Fruit fly (Drosophila melanogaster) whole organism, pupa: ENCODE data around the gene PTPMT1.

ENCODE experiments used
- CG10348 ChIP-seq: fragments of 200-800 bp; sonication (Bioruptor generic); IDR thresholded peaks from 2 replicates; pipeline ENCODE4 v1.3.6; 2022; ENCODE audit warnings: missing biosample characterization, missing genetic modification characterization
- CG12605 ChIP-seq: fragments of 200-800 bp; sonication (Bioruptor generic); IDR thresholded peaks from 2 replicates; pipeline ENCODE4 v1.3.6; 2022; ENCODE audit warnings: missing biosample characterization, missing genetic modification characterization
- CG13204 ChIP-seq: fragments of 200-800 bp; sonication (Bioruptor generic); optimal IDR thresholded peaks from 2 replicates; lab custom pipeline; 2018; ENCODE audit warnings: missing biosample characterization, mild to moderate bottlenecking, missing genetic modification characterization, moderate library complexity
- CG14655 ChIP-seq: fragments of 200-800 bp; sonication (Bioruptor generic); optimal IDR thresholded peaks from 3 replicates; lab custom pipeline; 2017; ENCODE audit warnings: mild to moderate bottlenecking, missing biosample characterization, missing genetic modification reagents, missing genetic modification characterization
- CG15710 ChIP-seq: fragments of 200-800 bp; sonication (Bioruptor generic); optimal IDR thresholded peaks from 2 replicates; lab custom pipeline; 2018; ENCODE audit warnings: missing biosample characterization, mild to moderate bottlenecking, missing genetic modification characterization, moderate library complexity
- CG17806 ChIP-seq: fragments of 200-800 bp; sonication (Bioruptor generic); optimal IDR thresholded peaks from 2 replicates; lab custom pipeline; 2018; ENCODE audit warnings: missing biosample characterization, mild to moderate bottlenecking, missing genetic modification characterization, moderate library complexity
- CG32121 ChIP-seq: fragments of 200-800 bp; sonication (Bioruptor generic); IDR thresholded peaks from 2 replicates; pipeline ENCODE4 v1.3.6; 2022; ENCODE audit warnings: missing biosample characterization, missing genetic modification characterization
- CG34367 ChIP-seq: fragments of 200-800 bp; sonication (Bioruptor generic); optimal IDR thresholded peaks from 2 replicates; lab custom pipeline; 2018; ENCODE audit warnings: missing biosample characterization, mild to moderate bottlenecking, missing genetic modification characterization
- CG4496 ChIP-seq: fragments of 200-800 bp; sonication (Bioruptor generic); IDR thresholded peaks from 3 replicates; pipeline ENCODE4 v1.3.6; 2022; ENCODE audit warnings: missing biosample characterization, missing genetic modification characterization
- CG8159 ChIP-seq: fragments of 200-800 bp; sonication (Bioruptor generic); optimal IDR thresholded peaks from 3 replicates; lab custom pipeline; 2018; ENCODE audit warnings: missing biosample characterization, mild to moderate bottlenecking, missing genetic modification characterization, moderate library complexity
- CG8301 ChIP-seq: fragments of 200-800 bp; sonication (Bioruptor generic); optimal IDR thresholded peaks from 2 replicates; lab custom pipeline; 2018; ENCODE audit warnings: missing biosample characterization, mild to moderate bottlenecking, missing genetic modification characterization
- CG9948 ChIP-seq: fragments of 200-800 bp; sonication (Bioruptor generic); optimal IDR thresholded peaks from 2 replicates; lab custom pipeline; 2018; ENCODE audit warnings: missing biosample characterization, mild to moderate bottlenecking, missing genetic modification characterization, moderate library complexity
- D1 ChIP-seq: fragments of 200-800 bp; sonication (Bioruptor generic); optimal IDR thresholded peaks from 2 replicates; lab custom pipeline; 2018; ENCODE audit warnings: missing biosample characterization, mild to moderate bottlenecking, missing genetic modification characterization, moderate library complexity
- EcR ChIP-seq: fragments of 200-800 bp; sonication (Bioruptor generic); optimal IDR thresholded peaks from 3 replicates; lab custom pipeline; 2019; ENCODE audit warnings: missing biosample characterization, missing genetic modification characterization, mild to moderate bottlenecking, moderate library complexity, missing genetic modification reagents
- Ets98B ChIP-seq: fragments of 200-800 bp; sonication (Bioruptor generic); IDR thresholded peaks from 2 replicates; pipeline ENCODE4 v1.3.6; 2022; ENCODE audit warnings: missing biosample characterization, missing genetic modification characterization
- Pif1A ChIP-seq: fragments of 200-800 bp; sonication (Bioruptor generic); optimal IDR thresholded peaks from 3 replicates; lab custom pipeline; 2016; ENCODE audit warnings: missing biosample characterization, missing genetic modification characterization
- Pif1B ChIP-seq: fragments of 200-800 bp; sonication (Bioruptor generic); optimal IDR thresholded peaks from 3 replicates; lab custom pipeline; 2016; ENCODE audit warnings: missing biosample characterization, missing genetic modification characterization
- Snoo ChIP-seq: fragments of 200-800 bp; sonication (Bioruptor generic); optimal IDR thresholded peaks from 3 replicates; lab custom pipeline; 2017; ENCODE audit warnings: missing biosample characterization, mild to moderate bottlenecking, missing genetic modification characterization, inconsistent platforms
- fd96Ca ChIP-seq: fragments of 200-800 bp; sonication (Bioruptor generic); IDR thresholded peaks from 3 replicates; pipeline ENCODE4 v1.3.6; 2022; ENCODE audit warnings: missing biosample characterization, missing genetic modification characterization
- gl ChIP-seq: fragments of 200-800 bp; sonication (Bioruptor generic); optimal IDR thresholded peaks from 2 replicates; lab custom pipeline; 2018; ENCODE audit warnings: missing biosample characterization, mild to moderate bottlenecking, missing genetic modification characterization
- rn ChIP-seq: fragments of 200-800 bp; sonication (Bioruptor generic); IDR thresholded peaks from 2 replicates; pipeline ENCODE4 v1.3.6; 2022; ENCODE audit warnings: missing biosample characterization, missing genetic modification characterization

The PTPMT1 gene

dm6 chr3R:23767417-23767853 is 9.3 kb downstream of the PTPMT1 start, which contains the start of the genes CG10214 and CG10375:
Gene CG10214, minus strand, starts transcription at chr3R:23767488.
Gene CG10375, plus strand, starts transcription at chr3R:23767712.
- TF ChIP-seq Ets98B (peak; percentile 64), CG9948 (tag; lab: Kevin White, UChicago) (peak; percentile 29), Snoo (tag; lab: Kevin White, UChicago) (peak; percentile 48), CG17806 (tag; lab: Kevin White, UChicago) (peak; percentile 51), CG4496 (peak; percentile 75), CG8159 (tag; lab: Kevin White, UChicago) (peak; percentile 61), CG15710 (tag; lab: Kevin White, UChicago) (peak; percentile 55), Pif1A (GFP tag; lab: Kevin White, UChicago) (no peak), CG14655 (no peak), CG12605 (GFP tag; lab: Robert Waterston, UW) (peak; percentile 34; the same call in 1 of the 2 replicates), D1 (tag; lab: Kevin White, UChicago) (no peak), EcR (GFP tag; lab: Kevin White, UChicago) (no peak), CG13204 (no peak), CG32121 (GFP tag; lab: Robert Waterston, UW) (peak; percentile 65), CG34367 (tag; lab: Kevin White, UChicago) (peak; percentile 14), rn (GFP tag; lab: Robert Waterston, UW) (no peak), CG10348 (GFP tag; lab: Robert Waterston, UW) (no peak), gl (tag; lab: Kevin White, UChicago) (peak; percentile 26), fd96Ca (peak; percentile 67; the same call in 1 of the 3 replicates), Pif1B (GFP tag; lab: Kevin White, UChicago) (no peak), CG8301 (tag; lab: Kevin White, UChicago) (peak; percentile 62)

- TF ChIP-seq CG9948 (tag; lab: Kevin White, UChicago) (peak; percentile 87), gl (tag; lab: Kevin White, UChicago) (peak; percentile 49), CG32121 (GFP tag; lab: Robert Waterston, UW) (peak; percentile 95), CG8301 (tag; lab: Kevin White, UChicago) (peak; percentile 82), CG14655 (peak; percentile 91), fd96Ca (peak; percentile 94), D1 (tag; lab: Kevin White, UChicago) (no peak), CG34367 (tag; lab: Kevin White, UChicago) (peak; percentile 80), EcR (GFP tag; lab: Kevin White, UChicago) (no peak), Snoo (tag; lab: Kevin White, UChicago) (peak; percentile 87), CG13204 (no peak), CG8159 (tag; lab: Kevin White, UChicago) (peak; percentile 87), CG17806 (tag; lab: Kevin White, UChicago) (peak; percentile 89), Pif1A (GFP tag; lab: Kevin White, UChicago) (no peak), Pif1B (GFP tag; lab: Kevin White, UChicago) (no peak), rn (GFP tag; lab: Robert Waterston, UW) (peak; percentile 95), CG4496 (peak; percentile 94), CG10348 (GFP tag; lab: Robert Waterston, UW) (peak; percentile 76), CG12605 (GFP tag; lab: Robert Waterston, UW) (peak; percentile 84), CG15710 (tag; lab: Kevin White, UChicago) (peak; percentile 89), Ets98B (peak; percentile 95)
Observed at dm6 chr3R:23772808-23773207, 14.7 kb downstream of the PTPMT1 start, which contains the start of gene tst. Gene tst, minus strand, starts transcription at chr3R:23772859.

- TF ChIP-seq EcR (GFP tag; lab: Kevin White, UChicago) (no peak), D1 (tag; lab: Kevin White, UChicago) (no peak), CG10348 (GFP tag; lab: Robert Waterston, UW) (no peak), CG17806 (tag; lab: Kevin White, UChicago) (no peak), CG8301 (tag; lab: Kevin White, UChicago) (no peak), Pif1B (GFP tag; lab: Kevin White, UChicago) (no peak), fd96Ca (no peak), CG8159 (tag; lab: Kevin White, UChicago) (no peak), CG15710 (tag; lab: Kevin White, UChicago) (no peak), CG12605 (GFP tag; lab: Robert Waterston, UW) (no peak), Snoo (tag; lab: Kevin White, UChicago) (no peak), CG9948 (tag; lab: Kevin White, UChicago) (no peak), CG4496 (no peak), CG34367 (tag; lab: Kevin White, UChicago) (no peak), gl (tag; lab: Kevin White, UChicago) (no peak), rn (GFP tag; lab: Robert Waterston, UW) (no peak), Ets98B (no peak; the same call in 1 of the 2 replicates), Pif1A (GFP tag; lab: Kevin White, UChicago) (no peak), CG32121 (GFP tag; lab: Robert Waterston, UW) (no peak)
Observed at dm6 chr3R:23773610-23774364, 15.6 kb downstream of the PTPMT1 start, which contains the start of gene CG10208. Gene CG10208, minus strand, starts transcription at chr3R:23774127.

dm6 chr3R:23780757-23781156 is 22.6 kb downstream of the PTPMT1 start:
- no peak for TF ChIP-seq Snoo (tag; lab: Kevin White, UChicago)
- no peak for TF ChIP-seq CG10348 (GFP tag; lab: Robert Waterston, UW)
- TF ChIP-seq Pif1A (GFP tag; lab: Kevin White, UChicago): no peak
- TF ChIP-seq CG4496: no peak
- TF ChIP-seq CG34367 (tag; lab: Kevin White, UChicago): no peak
- no peak for TF ChIP-seq CG8301 (tag; lab: Kevin White, UChicago)
- no peak for TF ChIP-seq CG13204
- no peak for TF ChIP-seq CG17806 (tag; lab: Kevin White, UChicago)
- TF ChIP-seq CG8159 (tag; lab: Kevin White, UChicago): no peak
- no peak for TF ChIP-seq CG9948 (tag; lab: Kevin White, UChicago)
- TF ChIP-seq fd96Ca: no peak
- no peak for TF ChIP-seq CG32121 (GFP tag; lab: Robert Waterston, UW)
- TF ChIP-seq EcR (GFP tag; lab: Kevin White, UChicago): no peak
- no peak for TF ChIP-seq Ets98B
- no peak for TF ChIP-seq rn (GFP tag; lab: Robert Waterston, UW)
- no peak for TF ChIP-seq CG15710 (tag; lab: Kevin White, UChicago)
- no peak for TF ChIP-seq CG12605 (GFP tag; lab: Robert Waterston, UW)
- no peak for TF ChIP-seq CG14655
- no peak for TF ChIP-seq D1 (tag; lab: Kevin White, UChicago)
